Worm (Caenorhabditis elegans) whole organism, late embryonic: ENCODE data around the gene cat-2.

Experiments used
- C08G9.2 ChIP-seq: sonication (generic microtip); optimal IDR thresholded peaks from 2 replicates; lab custom pipeline; 2016; ENCODE audit warnings: mild to moderate bottlenecking, missing genetic modification characterization, moderate library complexity, missing compliant biosample characterization
- C38D4.7 ChIP-seq: fragments of 200-800 bp; sonication (Bioruptor generic); optimal IDR thresholded peaks from 2 replicates; lab custom pipeline; 2018; ENCODE audit warnings: mild to moderate bottlenecking, missing genetic modification characterization, moderate library complexity, missing compliant biosample characterization
- F13H6.1 ChIP-seq: sonication (generic microtip); optimal IDR thresholded peaks from 2 replicates; lab custom pipeline; 2016; ENCODE audit warnings: missing genetic modification characterization, missing compliant biosample characterization
- T23F11.4 ChIP-seq: fragments of 200-800 bp; sonication (Bioruptor generic); optimal IDR thresholded peaks from 2 replicates; lab custom pipeline; 2018; ENCODE audit warnings: mild to moderate bottlenecking, missing genetic modification characterization, missing compliant biosample characterization
- ceh-14 ChIP-seq: sonication (generic microtip); optimal IDR thresholded peaks from 2 replicates; lab custom pipeline; 2016; ENCODE audit warnings: missing genotype, missing genetic modification characterization, missing compliant biosample characterization
- ceh-24 ChIP-seq: sonication (generic microtip); optimal IDR thresholded peaks from 2 replicates; lab custom pipeline; 2016; ENCODE audit warnings: mild to moderate bottlenecking, missing genetic modification characterization, missing compliant biosample characterization
- ceh-30 ChIP-seq: fragments of 150-350 bp; optimal IDR thresholded peaks from 2 replicates; lab custom pipeline; 2014; ENCODE audit warnings: missing biosample characterization, missing genetic modification characterization
- ceh-34 ChIP-seq: sonication (generic microtip); optimal IDR thresholded peaks from 2 replicates; lab custom pipeline; 2016; ENCODE audit warnings: mild to moderate bottlenecking, missing genetic modification characterization, missing compliant biosample characterization
- ceh-48 ChIP-seq: sonication (generic microtip); optimal IDR thresholded peaks from 2 replicates; lab custom pipeline; 2016; ENCODE audit warnings: missing genetic modification characterization, inconsistent platforms, missing compliant biosample characterization
- ceh-9 ChIP-seq: sonication (generic microtip); optimal IDR thresholded peaks from 2 replicates; lab custom pipeline; 2016; ENCODE audit warnings: mild to moderate bottlenecking, missing genetic modification characterization, inconsistent platforms, missing compliant biosample characterization
- che-1 ChIP-seq: sonication (generic microtip); optimal IDR thresholded peaks from 2 replicates; lab custom pipeline; 2016; ENCODE audit warnings: mild to moderate bottlenecking, missing genetic modification characterization, missing compliant biosample characterization
- dve-1 ChIP-seq: sonication (generic microtip); optimal IDR thresholded peaks from 2 replicates; lab custom pipeline; 2017; ENCODE audit warnings: antibody characterized with exemption, mild to moderate bottlenecking, missing genetic modification characterization, missing compliant biosample characterization
- elt-4 ChIP-seq: sonication (generic microtip); optimal IDR thresholded peaks from 2 replicates; lab custom pipeline; 2016; ENCODE audit warnings: missing genetic modification characterization, missing compliant biosample characterization
- fkh-10 ChIP-seq: fragments of 150-350 bp; optimal IDR thresholded peaks from 2 replicates; lab custom pipeline; 2014; ENCODE audit warnings: missing biosample characterization, missing genetic modification reagents, missing genetic modification characterization
- fkh-6 ChIP-seq: sonication (generic microtip); optimal IDR thresholded peaks from 2 replicates; lab custom pipeline; 2016; ENCODE audit warnings: missing genetic modification characterization, missing compliant biosample characterization
- gmeb-2 ChIP-seq: sonication (generic microtip); optimal IDR thresholded peaks from 2 replicates; lab custom pipeline; 2016; ENCODE audit warnings: missing genetic modification characterization, inconsistent platforms, missing compliant biosample characterization
- hlh-13 ChIP-seq: fragments of 200-800 bp; sonication (Bioruptor generic); optimal IDR thresholded peaks from 2 replicates; lab custom pipeline; 2018; ENCODE audit warnings: mild to moderate bottlenecking, missing genetic modification characterization, missing compliant biosample characterization
- hlh-15 ChIP-seq: sonication (generic microtip); optimal IDR thresholded peaks from 2 replicates; lab custom pipeline; 2016; ENCODE audit warnings: missing genetic modification characterization, missing compliant biosample characterization
- hlh-30 ChIP-seq: sonication (generic microtip); optimal IDR thresholded peaks from 2 replicates; lab custom pipeline; 2017; ENCODE audit warnings: antibody characterized with exemption, missing genetic modification characterization, missing compliant biosample characterization; ENCODE audit not compliant: insufficient read depth
- hlh-8 ChIP-seq: sonication (generic microtip); optimal IDR thresholded peaks from 2 replicates; lab custom pipeline; 2016; ENCODE audit warnings: missing genotype, missing genetic modification characterization, missing compliant biosample characterization
- lim-6 ChIP-seq: sonication (generic microtip); optimal IDR thresholded peaks from 2 replicates; lab custom pipeline; 2016; ENCODE audit warnings: missing genetic modification characterization, missing compliant biosample characterization
- lin-11 ChIP-seq: fragments of 200-800 bp; sonication (Bioruptor generic); optimal IDR thresholded peaks from 2 replicates; lab custom pipeline; 2018; ENCODE audit warnings: mild to moderate bottlenecking, missing genetic modification characterization, missing compliant biosample characterization
- nhr-11 ChIP-seq: fragments of 150-350 bp; optimal IDR thresholded peaks from 2 replicates; lab custom pipeline; 2014; ENCODE audit warnings: missing biosample characterization, missing genetic modification characterization
- odd-2 ChIP-seq: sonication (generic microtip); optimal IDR thresholded peaks from 2 replicates; lab custom pipeline; 2017; ENCODE audit warnings: antibody characterized with exemption, mild to moderate bottlenecking, missing genetic modification characterization, missing compliant biosample characterization
- pat-9 ChIP-seq: fragments of 200-800 bp; sonication (Bioruptor generic); optimal IDR thresholded peaks from 2 replicates; lab custom pipeline; 2018; ENCODE audit warnings: mild to moderate bottlenecking, missing genetic modification characterization, moderate library complexity, missing compliant biosample characterization
- pax-1 ChIP-seq: fragments of 150-350 bp; optimal IDR thresholded peaks from 2 replicates; lab custom pipeline; 2014; ENCODE audit warnings: missing biosample characterization, missing genetic modification characterization
- rnt-1 ChIP-seq: sonication (generic microtip); optimal IDR thresholded peaks from 2 replicates; lab custom pipeline; 2016; ENCODE audit warnings: missing genetic modification characterization, missing compliant biosample characterization
- sox-4 ChIP-seq: sonication (generic microtip); optimal IDR thresholded peaks from 2 replicates; lab custom pipeline; 2017; ENCODE audit warnings: mild to moderate bottlenecking, missing genetic modification characterization, inconsistent platforms, missing compliant biosample characterization
- syd-9 ChIP-seq: sonication (generic microtip); optimal IDR thresholded peaks from 2 replicates; lab custom pipeline; 2016; ENCODE audit warnings: mild to moderate bottlenecking, missing genetic modification characterization, moderate library complexity, missing compliant biosample characterization
- tbx-7 ChIP-seq: sonication (generic microtip); optimal IDR thresholded peaks from 2 replicates; lab custom pipeline; 2016; ENCODE audit warnings: missing genotype, missing genetic modification characterization, missing compliant biosample characterization
- ttx-3 ChIP-seq: sonication (generic microtip); optimal IDR thresholded peaks from 2 replicates; lab custom pipeline; 2016; ENCODE audit warnings: missing genetic modification reagents, missing genetic modification characterization, missing compliant biosample characterization
- unc-42 ChIP-seq: sonication (generic microtip); optimal IDR thresholded peaks from 2 replicates; lab custom pipeline; 2016; ENCODE audit warnings: missing genotype, missing genetic modification characterization, missing compliant biosample characterization
- unc-55 ChIP-seq: sonication (generic microtip); optimal IDR thresholded peaks from 2 replicates; lab custom pipeline; 2017; ENCODE audit warnings: missing biosample characterization, missing genetic modification reagents, missing genetic modification characterization
- unc-86 ChIP-seq: sonication (generic microtip); optimal IDR thresholded peaks from 2 replicates; lab custom pipeline; 2016; ENCODE audit warnings: missing genetic modification characterization, missing compliant biosample characterization

cat-2 gene

DNA sequence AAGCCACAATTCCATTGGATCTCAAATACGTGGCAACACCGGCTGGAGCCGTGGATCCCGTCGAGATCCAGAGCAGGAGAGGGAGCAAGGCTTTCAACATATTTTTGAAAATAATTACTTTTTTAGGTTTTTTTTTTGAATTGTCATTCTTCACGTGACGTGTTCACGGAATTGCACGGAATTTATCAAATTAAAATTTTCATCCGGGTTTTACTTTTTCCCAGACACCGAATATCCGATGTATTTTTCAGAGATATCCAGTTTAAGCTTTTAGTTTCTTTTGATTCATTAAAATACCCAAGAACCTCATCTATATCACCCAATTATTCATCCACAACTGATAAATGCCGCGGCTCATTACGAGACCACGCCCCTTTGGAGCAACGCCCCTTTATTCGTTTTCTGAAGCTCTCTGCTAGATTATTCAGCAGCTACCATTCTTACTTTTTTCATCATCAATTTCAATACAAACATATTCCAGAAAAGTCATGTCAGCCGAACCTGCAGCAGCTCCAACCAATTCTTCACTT lies 39.4 kb downstream of the cat-2 start, which contains the start of the genes clec-117 and B0432.1:
Gene clec-117, minus strand, starts transcription at position 101 of the 530 bp plus-strand sequence.
Gene B0432.1, plus strand, starts transcription at position 480 of the 530 bp plus-strand sequence.
- TF ChIP-seq elt-4 (tag; lab: Kevin White, UChicago) (no peak), odd-2 (tag; lab: Kevin White, UChicago) (no peak), pax-1 (no peak), che-1 (tag; lab: Kevin White, UChicago) (no peak), F13H6.1 (tag; lab: Kevin White, UChicago) (no peak), C38D4.7 (GFP tag; lab: Kevin White, UChicago) (no peak), lim-6 (tag; lab: Kevin White, UChicago) (no peak), fkh-10 (GFP tag; lab: Kevin White, UChicago) (no peak), dve-1 (tag; lab: Kevin White, UChicago) (no peak), syd-9 (tag; lab: Kevin White, UChicago) (no peak), fkh-6 (tag; lab: Kevin White, UChicago) (no peak), unc-86 (tag; lab: Kevin White, UChicago) (no peak), unc-55 (GFP tag; lab: Kevin White, UChicago) (no peak), sox-4 (tag; lab: Kevin White, UChicago) (no peak), T23F11.4 (GFP tag; lab: Kevin White, UChicago) (no peak), tbx-7 (tag; lab: Kevin White, UChicago) (no peak), ceh-30 (tag; lab: Kevin White, UChicago) (no peak), gmeb-2 (tag; lab: Kevin White, UChicago) (no peak)

DNA sequence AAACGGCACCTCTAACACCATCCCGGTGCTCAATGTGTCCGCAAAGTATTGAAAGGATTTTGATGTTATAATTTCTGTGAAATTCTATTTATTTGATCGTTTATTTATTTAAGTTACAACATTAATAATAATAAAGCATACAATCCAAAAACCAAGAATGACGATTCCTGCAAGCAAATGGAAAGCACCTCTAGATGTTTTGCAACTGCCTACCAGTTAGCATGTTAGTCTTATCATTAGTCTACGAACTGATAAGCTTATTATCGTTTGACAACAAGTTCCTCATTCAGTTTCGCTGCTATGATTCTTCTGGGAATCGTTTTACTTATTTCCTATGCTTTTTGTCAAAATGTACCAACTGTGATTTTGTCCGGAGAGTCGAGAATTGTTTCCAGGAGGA lies 42.1 kb downstream of the cat-2 start, which contains the start of gene K01A2.6:
Gene K01A2.6, plus strand, starts transcription at position 301 of the 400 bp plus-strand sequence.
- TF ChIP-seq ceh-14 (tag; lab: Kevin White, UChicago): no peak
- no peak for TF ChIP-seq che-1 (tag; lab: Kevin White, UChicago)
- TF ChIP-seq ceh-34 (tag; lab: Kevin White, UChicago): no peak
- no peak for TF ChIP-seq unc-42
- TF ChIP-seq nhr-11 (tag; lab: Kevin White, UChicago): no peak
- no peak for TF ChIP-seq fkh-6 (tag; lab: Kevin White, UChicago)
- no peak for TF ChIP-seq tbx-7 (tag; lab: Kevin White, UChicago)
- no peak for TF ChIP-seq hlh-13 (GFP tag; lab: Kevin White, UChicago)
- TF ChIP-seq hlh-8 (tag; lab: Kevin White, UChicago): no peak

DNA sequence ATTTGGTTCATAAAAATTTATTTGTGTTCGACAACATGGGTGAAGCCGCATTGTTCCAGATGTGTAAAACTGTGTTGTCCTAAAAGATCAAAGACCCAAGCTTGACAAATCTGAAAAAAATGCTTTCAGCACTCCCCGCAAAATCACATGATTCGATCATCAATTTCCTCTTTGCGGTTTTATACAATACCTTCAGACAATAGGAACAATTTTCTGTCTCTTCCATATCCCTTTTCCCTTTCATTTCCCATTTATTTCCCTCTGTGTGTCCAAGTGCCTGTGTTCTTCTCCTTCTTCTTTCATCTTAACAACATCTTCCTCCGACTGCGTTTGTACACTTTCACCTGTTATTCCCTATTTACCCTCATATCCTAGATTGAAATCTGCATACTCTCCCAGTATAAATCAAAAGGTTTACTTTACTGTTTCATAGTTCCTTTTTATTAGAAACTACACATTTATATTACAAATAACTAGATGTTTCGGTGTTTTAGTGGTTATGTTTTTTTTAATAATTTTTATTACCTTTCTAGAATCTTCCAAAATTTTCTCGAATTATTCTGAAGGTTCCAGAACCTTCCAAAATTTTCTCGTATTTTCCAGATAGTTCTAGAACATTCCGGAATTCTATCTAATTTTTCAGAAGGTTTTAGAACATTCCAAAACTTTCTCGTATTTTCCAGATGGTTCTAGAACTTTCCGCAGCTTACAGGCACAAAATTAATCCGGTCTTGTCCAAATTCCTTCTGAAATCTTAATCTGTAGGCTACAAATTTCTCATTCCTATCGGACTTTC lies 43.6 kb downstream of the cat-2 start, which contains the start of gene K01A2.5:
Gene K01A2.5, plus strand, starts transcription at position 297 of the 796 bp plus-strand sequence.
- TF ChIP-seq rnt-1 (peak; percentile 55), hlh-30 (tag; lab: Kevin White, UChicago) (peak; percentile 34), T23F11.4 (GFP tag; lab: Kevin White, UChicago) (no peak)

DNA sequence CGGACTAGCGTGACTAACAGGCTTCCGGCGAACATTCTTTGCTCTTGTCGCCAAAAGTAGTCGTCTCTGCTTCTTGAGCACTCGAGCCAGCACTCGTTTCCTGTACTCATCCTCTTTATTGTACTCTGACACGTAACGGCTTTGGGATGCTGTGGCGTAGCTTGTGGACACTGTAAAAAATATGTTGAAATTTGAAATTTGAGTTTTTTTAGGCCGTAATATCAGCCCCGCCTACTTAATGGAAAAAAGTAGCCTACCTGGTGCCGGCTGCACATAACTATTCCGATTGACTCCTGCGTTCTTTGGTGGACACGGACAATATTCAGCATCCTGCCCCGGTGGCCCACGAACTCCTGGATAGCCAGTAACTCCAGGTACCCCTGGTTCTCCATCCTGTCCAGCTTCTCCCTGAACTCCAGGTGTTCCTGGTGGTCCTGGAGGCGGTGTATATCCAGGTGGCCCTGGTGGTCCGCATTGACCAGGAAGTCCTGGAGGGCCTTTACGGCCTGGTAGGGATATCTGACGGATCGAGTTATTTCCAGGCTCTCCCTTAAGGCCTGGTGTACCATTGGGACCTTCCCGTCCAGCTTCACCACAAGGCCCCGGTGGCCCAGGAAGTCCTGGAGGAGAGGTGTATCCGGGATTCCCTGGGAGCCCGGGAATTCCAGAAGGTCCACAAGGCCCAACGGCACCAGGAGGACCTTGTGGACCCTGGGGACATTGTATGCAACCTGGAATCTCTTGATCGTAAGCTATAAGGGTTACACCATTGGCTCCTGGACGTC lies 46.5 kb downstream of the cat-2 start:
- TF ChIP-seq ttx-3 (tag; lab: Kevin White, UChicago) (no peak), ceh-48 (tag; lab: Kevin White, UChicago) (no peak), C38D4.7 (GFP tag; lab: Kevin White, UChicago) (peak; percentile 15), elt-4 (tag; lab: Kevin White, UChicago) (peak; percentile 57), C08G9.2 (tag; lab: Kevin White, UChicago) (peak; percentile 24)

DNA sequence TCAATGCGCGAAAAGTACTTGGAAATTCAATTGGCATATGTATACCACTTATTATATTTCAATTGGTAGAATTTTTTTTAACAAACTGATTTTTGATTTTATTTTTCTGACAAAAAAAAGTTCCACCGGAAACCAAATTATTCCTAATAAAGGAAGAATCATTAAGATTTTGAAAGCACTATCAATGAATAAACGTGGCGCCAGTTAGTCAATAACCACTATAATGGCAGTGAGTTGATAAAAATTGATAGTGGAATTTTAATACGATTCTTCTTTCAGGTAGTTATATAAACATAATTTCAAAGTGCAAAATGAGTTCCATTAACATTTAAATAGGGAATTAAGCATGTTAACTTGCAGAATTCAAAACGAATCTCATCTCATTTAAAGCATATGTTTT lies 48.0 kb downstream of the cat-2 start, which contains the start of gene col-69:
Gene col-69, minus strand, starts transcription at position 101 of the 400 bp plus-strand sequence.
- TF ChIP-seq hlh-15 (tag; lab: Kevin White, UChicago) (no peak), unc-55 (GFP tag; lab: Kevin White, UChicago) (no peak), ceh-24 (tag; lab: Kevin White, UChicago) (no peak), dve-1 (tag; lab: Kevin White, UChicago) (no peak), ceh-9 (tag; lab: Kevin White, UChicago) (no peak), pat-9 (tag; lab: Kevin White, UChicago) (no peak), lin-11 (tag; lab: Kevin White, UChicago) (no peak), tbx-7 (tag; lab: Kevin White, UChicago) (no peak), gmeb-2 (tag; lab: Kevin White, UChicago) (no peak), syd-9 (tag; lab: Kevin White, UChicago) (no peak)
- TF ChIP-seq, all 69 proteins: peak for 0
